Worm (Caenorhabditis elegans): ENCODE measurements around the gene W04E12.4.

DNA sequence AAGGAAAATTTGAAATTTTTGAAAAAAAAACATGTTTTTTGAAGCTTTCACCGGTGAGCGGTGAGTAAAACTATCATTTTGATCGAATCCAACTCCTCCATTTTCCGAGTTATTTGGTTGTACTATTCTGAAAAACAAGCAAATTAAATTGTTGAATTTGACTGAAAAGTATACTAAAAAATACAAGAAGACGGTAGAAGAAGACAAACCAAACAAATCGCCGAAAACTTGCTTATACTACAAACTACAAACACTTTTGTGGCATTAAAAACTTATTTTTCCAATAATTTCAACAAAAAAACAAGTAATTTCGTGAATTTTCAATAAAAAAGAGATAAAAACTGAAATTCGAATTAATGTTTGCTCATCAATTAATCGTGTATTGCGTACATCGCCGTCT is 35.2 kb downstream of the W04E12.4 start, which contains the start of gene fbxa-194:
- TF ChIP-seq nhr-28 (tag; optimal IDR thresholded peaks at IDR 0.05): no peak
- TF ChIP-seq unc-62 (GFP tag; optimal IDR thresholded peaks at IDR 0.05): no peak
- TF ChIP-seq unc-39 (tag; optimal IDR thresholded peaks at IDR 0.05): no peak
- no peak for TF ChIP-seq ces-1 (GFP tag; optimal IDR thresholded peaks at IDR 0.05)
- TF ChIP-seq snpc-4 (tag; optimal IDR thresholded peaks at IDR 0.05): no peak
- no peak for TF ChIP-seq lin-13 (tag; optimal IDR thresholded peaks at IDR 0.05)
- no peak for TF ChIP-seq blmp-1 (tag; optimal IDR thresholded peaks at IDR 0.05)
- TF ChIP-seq nhr-76 (tag; optimal IDR thresholded peaks at IDR 0.05): no peak
- TF ChIP-seq nhr-237 (tag; optimal IDR thresholded peaks at IDR 0.05): no peak
- TF ChIP-seq mep-1 (tag; optimal IDR thresholded peaks at IDR 0.05): no peak
- TF ChIP-seq sptf-1 (tag; optimal IDR thresholded peaks at IDR 0.05): no peak
